Worm (Caenorhabditis elegans): Measurements from ENCODE around the gene acly-1.

Gene acly-1

DNA sequence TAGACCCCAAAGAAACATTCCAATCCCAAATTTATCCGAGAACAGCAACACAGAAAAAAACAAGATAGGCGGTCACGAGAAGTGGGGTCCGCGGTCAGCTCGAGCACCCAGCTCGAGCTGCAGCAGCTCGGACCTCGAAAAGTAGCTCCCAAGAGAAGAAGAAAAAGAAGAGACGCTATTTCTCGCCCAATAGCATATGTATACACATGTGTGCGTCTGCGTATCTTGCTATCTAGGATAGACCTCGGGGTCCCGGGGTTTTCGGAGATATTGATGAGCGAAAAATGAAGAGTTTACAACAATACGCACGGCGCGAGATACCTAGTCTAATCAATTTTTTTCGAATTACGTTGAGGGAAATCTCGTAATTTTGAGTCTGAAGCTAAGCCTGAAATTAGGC is 42.7 kb downstream of the acly-1 start:
- TF ChIP-seq unc-86 (tag; optimal IDR thresholded peaks at IDR 0.05) = no peak
- peak; percentile 52 for TF ChIP-seq ceh-18 (tag; optimal IDR thresholded peaks at IDR 0.05)
- peak; percentile 32 for TF ChIP-seq rnt-1 (tag; optimal IDR thresholded peaks at IDR 0.05)
- TF ChIP-seq dve-1 (tag; optimal IDR thresholded peaks at IDR 0.05) = no peak
- TF ChIP-seq nfya-1 (tag; optimal IDR thresholded peaks at IDR 0.05) = peak; percentile 30
- TF ChIP-seq ceh-31 (tag; optimal IDR thresholded peaks at IDR 0.05) = peak; percentile 29
- no peak for TF ChIP-seq nhr-232 (tag; optimal IDR thresholded peaks at IDR 0.05)
- TF ChIP-seq hlh-30 (tag; optimal IDR thresholded peaks at IDR 0.05; ENCODE audit: insufficient read depth) = peak; percentile 28
- no peak for TF ChIP-seq pag-3 (tag; optimal IDR thresholded peaks at IDR 0.05; ENCODE audit: borderline replicate concordance)
- TF ChIP-seq fkh-10 (GFP tag; optimal IDR thresholded peaks at IDR 0.05) = peak; percentile 21
- TF ChIP-seq che-1 (tag; optimal IDR thresholded peaks at IDR 0.05) = no peak
- TF ChIP-seq K02D7.2 (tag; optimal IDR thresholded peaks at IDR 0.05) = no peak

DNA sequence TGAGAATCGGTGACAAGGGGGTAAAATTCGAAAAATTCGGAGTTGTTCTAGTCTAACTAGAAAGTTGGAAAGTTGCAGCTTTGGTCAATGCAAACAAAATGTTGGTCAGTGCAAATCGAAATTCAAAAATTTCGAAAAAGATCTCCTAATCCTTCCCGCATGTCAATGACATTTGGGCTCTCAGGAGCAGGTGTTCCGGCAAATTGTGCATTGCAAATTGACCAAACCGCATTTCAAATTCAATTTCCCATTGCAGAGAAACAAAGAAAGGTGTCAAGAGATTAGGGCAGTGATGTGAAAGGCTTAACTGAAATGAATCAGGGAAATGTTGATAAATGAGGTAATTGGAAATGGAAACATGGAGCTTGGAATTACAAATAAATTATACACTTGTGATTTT is 43.9 kb downstream of the acly-1 start:
- TF ChIP-seq sox-2 (GFP tag; IDR thresholded peaks at IDR 0.05) (no peak), ahr-1 (tag; optimal IDR thresholded peaks at IDR 0.05) (no peak), ceh-14 (tag; optimal IDR thresholded peaks at IDR 0.05) (no peak), pros-1 (tag; optimal IDR thresholded peaks at IDR 0.05) (no peak), ceh-31 (tag; optimal IDR thresholded peaks at IDR 0.05) (no peak), pha-4 (tag; optimal IDR thresholded peaks at IDR 0.05) (no peak), lin-11 (tag; optimal IDR thresholded peaks at IDR 0.05) (no peak), unc-3 (GFP tag; conservative IDR thresholded peaks at IDR 0.05) (no peak), unc-3 (tag; optimal IDR thresholded peaks at IDR 0.05) (no peak), fkh-10 (GFP tag; optimal IDR thresholded peaks at IDR 0.05) (no peak), hlh-15 (tag; optimal IDR thresholded peaks at IDR 0.05) (no peak), zip-5 (tag; optimal IDR thresholded peaks at IDR 0.05) (no peak), pax-1 (tag; optimal IDR thresholded peaks at IDR 0.05) (no peak), K02D7.2 (tag; optimal IDR thresholded peaks at IDR 0.05) (no peak), ztf-16 (tag; optimal IDR thresholded peaks at IDR 0.05) (no peak), hlh-8 (tag; optimal IDR thresholded peaks at IDR 0.05) (no peak), npax-4 (tag; optimal IDR thresholded peaks at IDR 0.05) (no peak), eyg-1 (tag; optimal IDR thresholded peaks at IDR 0.05) (no peak), unc-42 (tag; optimal IDR thresholded peaks at IDR 0.05) (no peak), ceh-48 (tag; optimal IDR thresholded peaks at IDR 0.05) (no peak), elt-4 (tag; optimal IDR thresholded peaks at IDR 0.05) (no peak)

DNA sequence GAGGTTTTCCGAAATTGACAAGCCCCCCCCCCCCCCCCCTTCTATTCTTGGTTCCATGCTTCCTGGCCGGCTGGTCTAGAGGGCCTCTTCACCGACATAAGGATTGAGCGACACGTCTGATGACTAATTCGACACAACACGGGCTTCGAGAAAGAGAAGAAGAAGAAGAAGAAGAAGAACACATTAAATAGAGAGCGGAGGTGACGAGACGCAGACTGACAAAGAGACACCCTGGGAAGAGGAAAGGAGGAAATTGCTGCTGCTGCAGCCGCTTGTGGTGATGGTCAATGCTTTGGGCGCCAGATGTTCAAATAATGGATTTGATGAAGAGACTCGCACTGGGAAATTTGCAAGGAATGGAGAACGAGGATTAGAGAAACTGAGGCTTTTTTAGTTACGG is 45.2 kb downstream of the acly-1 start:
- peak; percentile 4 for TF ChIP-seq Y22D7AL.16 (tag; optimal IDR thresholded peaks at IDR 0.05)
- no peak for TF ChIP-seq eyg-1 (tag; optimal IDR thresholded peaks at IDR 0.05)
- no peak for TF ChIP-seq dve-1 (tag; optimal IDR thresholded peaks at IDR 0.05)
- TF ChIP-seq fax-1 (tag; optimal IDR thresholded peaks at IDR 0.05) = no peak
- no peak for TF ChIP-seq odd-2 (tag; optimal IDR thresholded peaks at IDR 0.05)
- TF ChIP-seq ceh-48 (tag; optimal IDR thresholded peaks at IDR 0.05) = no peak
- TF ChIP-seq hlh-13 (GFP tag; optimal IDR thresholded peaks at IDR 0.05) = no peak
- TF ChIP-seq nhr-11 (tag; optimal IDR thresholded peaks at IDR 0.05) = no peak
- TF ChIP-seq gmeb-2 (tag; optimal IDR thresholded peaks at IDR 0.05) = no peak
- no peak for TF ChIP-seq ceh-14 (tag; optimal IDR thresholded peaks at IDR 0.05)
- TF ChIP-seq ceh-19 (GFP tag; optimal IDR thresholded peaks at IDR 0.05) = no peak
- no peak for TF ChIP-seq lin-11 (tag; optimal IDR thresholded peaks at IDR 0.05)
- TF ChIP-seq ets-4 (tag; optimal IDR thresholded peaks at IDR 0.05) = no peak
- peak; percentile 36 for TF ChIP-seq ref-2 (tag; optimal IDR thresholded peaks at IDR 0.05)
- TF ChIP-seq ttx-3 (tag; optimal IDR thresholded peaks at IDR 0.05) = no peak
- TF ChIP-seq hlh-30 (tag; optimal IDR thresholded peaks at IDR 0.05; ENCODE audit: insufficient read depth) = peak; percentile 23
- TF ChIP-seq ztf-16 (tag; optimal IDR thresholded peaks at IDR 0.05) = no peak
- no peak for TF ChIP-seq unc-3 (GFP tag; conservative IDR thresholded peaks at IDR 0.05)
- TF ChIP-seq unc-3 (tag; optimal IDR thresholded peaks at IDR 0.05) = no peak
- TF ChIP-seq ama-1 (optimal IDR thresholded peaks at IDR 0.05) = no peak
- TF ChIP-seq elt-4 (tag; optimal IDR thresholded peaks at IDR 0.05) = no peak
- TF ChIP-seq K02D7.2 (tag; optimal IDR thresholded peaks at IDR 0.05) = no peak
- no peak for TF ChIP-seq elt-2 (tag; optimal IDR thresholded peaks at IDR 0.05)
- no peak for TF ChIP-seq fkh-10 (GFP tag; optimal IDR thresholded peaks at IDR 0.05)
- TF ChIP-seq unc-42 (tag; optimal IDR thresholded peaks at IDR 0.05) = peak; percentile 31
- TF ChIP-seq unc-55 (GFP tag; optimal IDR thresholded peaks at IDR 0.05) = peak; percentile 71
- TF ChIP-seq che-1 (tag; optimal IDR thresholded peaks at IDR 0.05) = peak; percentile 19
- TF ChIP-seq hlh-15 (tag; optimal IDR thresholded peaks at IDR 0.05) = no peak
- peak; percentile 50 for TF ChIP-seq rnt-1 (tag; optimal IDR thresholded peaks at IDR 0.05)
- TF ChIP-seq C38D4.7 (GFP tag; optimal IDR thresholded peaks at IDR 0.05) = no peak
- TF ChIP-seq unc-86 (tag; optimal IDR thresholded peaks at IDR 0.05) = no peak
- TF ChIP-seq hlh-6 (tag; optimal IDR thresholded peaks at IDR 0.05) = no peak
- TF ChIP-seq dmd-4 (tag; optimal IDR thresholded peaks at IDR 0.05; ENCODE audit: borderline replicate concordance) = no peak
- no peak for TF ChIP-seq ahr-1 (tag; optimal IDR thresholded peaks at IDR 0.05)
- TF ChIP-seq F13H6.1 (tag; optimal IDR thresholded peaks at IDR 0.05) = no peak
- no peak for TF ChIP-seq madf-2 (tag; optimal IDR thresholded peaks at IDR 0.05)
